Fruit fly (Drosophila melanogaster) ovary, adult (tissue): Measurements from ENCODE around the gene Dscam2.

ENCODE experiments used
- CG17801 ChIP-seq: fragments of 200-800 bp; optimal IDR thresholded peaks from 2 replicates; lab custom pipeline; 2019; ENCODE audit warnings: missing biosample characterization, mild to moderate bottlenecking, missing genetic modification characterization, moderate library complexity; ENCODE audit not compliant: partially characterized antibody

The Dscam2 gene

DNA sequence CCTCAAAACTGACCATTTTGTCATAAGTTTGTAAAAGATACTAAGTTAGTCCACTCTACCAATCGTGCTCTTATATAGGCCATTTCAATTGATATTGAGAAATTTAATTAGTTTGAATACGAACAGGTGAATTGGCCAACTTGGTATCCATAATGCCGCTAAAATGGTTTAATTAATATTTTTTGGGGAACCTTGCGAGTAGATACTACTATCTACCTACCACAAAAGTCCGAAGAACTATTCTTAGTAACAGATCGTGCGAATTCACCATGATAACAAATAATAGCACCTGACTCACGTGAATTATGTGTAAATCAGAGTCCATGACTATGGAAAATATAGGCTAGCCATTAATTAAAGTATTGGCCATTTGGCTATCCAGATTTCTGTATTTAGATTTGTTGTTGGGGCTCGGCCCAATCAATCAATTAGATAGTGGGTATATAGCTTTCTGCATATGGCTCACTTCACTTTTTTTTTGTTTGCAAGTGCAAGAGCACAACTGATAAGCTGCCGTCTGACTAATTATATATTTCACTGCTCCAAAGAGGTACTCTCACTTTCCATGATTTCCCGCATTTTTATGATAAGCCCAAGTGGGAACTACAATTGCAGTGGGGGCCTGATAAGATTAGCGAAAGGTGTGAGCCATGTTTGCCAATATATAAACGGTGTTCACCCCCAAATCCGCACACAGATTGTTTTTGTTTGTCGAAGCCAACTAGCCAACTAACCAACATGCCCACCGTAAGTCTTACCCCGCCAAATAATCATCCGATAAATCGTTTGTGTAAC lies 61.3 kb downstream of the Dscam2 start, which contains the start of the genes Acbp4 and Acbp6:
Gene Acbp4 (minus strand): TSS at position 51 of the 795 bp plus-strand sequence.
Gene Acbp6 (plus strand): TSS at position 690 of the 795 bp plus-strand sequence.
- TF ChIP-seq CG17801 (GFP tag; lab: Kevin White, UChicago) = no peak

DNA sequence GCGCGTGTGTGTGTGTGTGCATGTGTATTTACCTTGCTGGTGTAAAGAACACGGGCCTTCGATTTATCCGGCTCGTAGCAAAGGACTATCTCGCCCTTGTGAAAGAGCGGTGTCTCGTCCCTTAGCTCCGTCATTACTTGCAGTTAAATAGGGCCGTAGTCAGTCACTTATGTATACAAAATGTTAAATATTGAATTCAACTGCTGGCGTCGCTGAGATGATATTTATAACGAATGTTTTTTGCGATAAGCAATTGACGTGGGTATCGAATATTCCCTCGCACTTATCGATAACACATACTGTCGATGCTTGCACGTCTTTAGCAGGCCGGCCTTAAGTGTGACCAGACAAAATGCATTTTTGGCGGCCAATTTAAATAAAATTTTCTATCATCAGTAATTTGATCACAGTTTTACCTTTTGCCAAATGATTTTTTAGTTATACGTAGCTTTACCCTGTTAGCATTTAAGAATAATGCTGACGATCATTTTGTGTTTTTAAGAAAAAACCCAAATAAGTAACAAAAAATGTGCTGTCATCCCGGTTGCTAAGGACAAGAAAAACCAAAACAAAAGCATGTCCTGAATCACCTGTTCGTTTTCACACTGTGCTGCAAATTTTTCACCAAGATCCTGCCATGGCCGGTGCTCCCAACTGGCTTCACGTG lies 64.3 kb downstream of the Dscam2 start, which contains the start of the genes msl-3 and BBS1:
Gene msl-3 (minus strand): TSS at position 245 of the 667 bp plus-strand sequence.
Gene BBS1 (plus strand): TSS at position 617 of the 667 bp plus-strand sequence.
- no peak for TF ChIP-seq CG17801 (GFP tag; lab: Kevin White, UChicago)

dm6 chr3L:7122136-7122535 lies 67.6 kb downstream of the Dscam2 start:
- no peak for TF ChIP-seq CG17801 (GFP tag; lab: Kevin White, UChicago)

DNA sequence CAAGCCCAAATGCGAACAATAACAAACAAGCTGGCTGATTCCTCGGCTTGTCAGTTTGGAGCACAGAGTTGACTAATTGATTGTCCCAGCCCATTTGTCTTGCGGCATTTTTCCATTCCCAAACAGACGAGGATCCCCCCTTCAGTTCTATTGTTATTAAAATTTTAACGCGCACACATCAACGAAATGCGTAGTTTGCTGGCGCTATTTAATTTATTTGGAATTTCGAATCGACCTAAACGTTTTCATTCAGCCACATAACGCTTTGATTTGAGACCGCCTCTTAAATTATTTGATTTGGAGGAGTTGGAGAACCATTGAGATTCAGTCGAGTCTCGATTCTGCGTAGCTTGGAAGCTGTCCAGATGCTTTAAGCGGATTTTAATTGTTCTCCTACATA lies 73.8 kb downstream of the Dscam2 start:
- TF ChIP-seq CG17801 (GFP tag; lab: Kevin White, UChicago) = no peak

- TF ChIP-seq CG17801 (GFP tag; lab: Kevin White, UChicago) = no peak
These were observed 76.7 kb downstream of the Dscam2 start for dm6 chr3L:7113010-7113409.
